Worm (Caenorhabditis elegans) whole organism, late embryonic: ENCODE results near the gene unc-98.

Experiments
- C08G9.2 ChIP-seq: sonication (generic microtip); optimal IDR thresholded peaks from 2 replicates; lab custom pipeline; 2016; ENCODE audit warnings: mild to moderate bottlenecking, missing genetic modification characterization, moderate library complexity, missing compliant biosample characterization
- C38D4.7 ChIP-seq: fragments of 200-800 bp; sonication (Bioruptor generic); optimal IDR thresholded peaks from 2 replicates; lab custom pipeline; 2018; ENCODE audit warnings: mild to moderate bottlenecking, missing genetic modification characterization, moderate library complexity, missing compliant biosample characterization
- T23F11.4 ChIP-seq: fragments of 200-800 bp; sonication (Bioruptor generic); optimal IDR thresholded peaks from 2 replicates; lab custom pipeline; 2018; ENCODE audit warnings: mild to moderate bottlenecking, missing genetic modification characterization, missing compliant biosample characterization
- ama-1 ChIP-seq: fragments of 150-350 bp; optimal IDR thresholded peaks from 2 replicates; lab custom pipeline; 2014
- ceh-18 ChIP-seq: sonication (generic microtip); optimal IDR thresholded peaks from 2 replicates; lab custom pipeline; 2016; ENCODE audit warnings: missing genetic modification characterization, missing compliant biosample characterization
- ceh-2 ChIP-seq: sonication (generic microtip); optimal IDR thresholded peaks from 2 replicates; lab custom pipeline; 2016; ENCODE audit warnings: missing genotype, missing genetic modification characterization, missing compliant biosample characterization
- ceh-22 ChIP-seq: sonication (generic microtip); optimal IDR thresholded peaks from 2 replicates; lab custom pipeline; 2017; ENCODE audit warnings: missing biosample characterization, missing genetic modification characterization
- ceh-24 ChIP-seq: sonication (generic microtip); optimal IDR thresholded peaks from 2 replicates; lab custom pipeline; 2016; ENCODE audit warnings: mild to moderate bottlenecking, missing genetic modification characterization, missing compliant biosample characterization
- ceh-30 ChIP-seq: fragments of 150-350 bp; optimal IDR thresholded peaks from 2 replicates; lab custom pipeline; 2014; ENCODE audit warnings: missing biosample characterization, missing genetic modification characterization
- ceh-31 ChIP-seq: sonication (generic microtip); optimal IDR thresholded peaks from 2 replicates; lab custom pipeline; 2016; ENCODE audit warnings: missing genetic modification characterization, missing compliant biosample characterization
- ceh-34 ChIP-seq: sonication (generic microtip); optimal IDR thresholded peaks from 2 replicates; lab custom pipeline; 2016; ENCODE audit warnings: mild to moderate bottlenecking, missing genetic modification characterization, missing compliant biosample characterization
- ceh-45 ChIP-seq: fragments of 200-800 bp; sonication (Bioruptor generic); IDR thresholded peaks from 2 replicates; pipeline ENCODE4 v1.3.6; 2022; ENCODE audit warnings: missing genetic modification reagents, missing genetic modification characterization, missing compliant biosample characterization
- ceh-9 ChIP-seq: sonication (generic microtip); optimal IDR thresholded peaks from 2 replicates; lab custom pipeline; 2016; ENCODE audit warnings: mild to moderate bottlenecking, missing genetic modification characterization, inconsistent platforms, missing compliant biosample characterization
- che-1 ChIP-seq: sonication (generic microtip); optimal IDR thresholded peaks from 2 replicates; lab custom pipeline; 2016; ENCODE audit warnings: mild to moderate bottlenecking, missing genetic modification characterization, missing compliant biosample characterization
- dve-1 ChIP-seq: sonication (generic microtip); optimal IDR thresholded peaks from 2 replicates; lab custom pipeline; 2017; ENCODE audit warnings: antibody characterized with exemption, mild to moderate bottlenecking, missing genetic modification characterization, missing compliant biosample characterization
- elt-2 ChIP-seq: sonication (generic microtip); optimal IDR thresholded peaks from 2 replicates; lab custom pipeline; 2016; ENCODE audit warnings: missing genetic modification reagents, missing genetic modification characterization, missing compliant biosample characterization
- elt-4 ChIP-seq: sonication (generic microtip); optimal IDR thresholded peaks from 2 replicates; lab custom pipeline; 2016; ENCODE audit warnings: missing genetic modification characterization, missing compliant biosample characterization
- ets-4 ChIP-seq: sonication (generic microtip); optimal IDR thresholded peaks from 2 replicates; lab custom pipeline; 2016; ENCODE audit warnings: missing genetic modification characterization, missing compliant biosample characterization
- fax-1 ChIP-seq: sonication (generic microtip); optimal IDR thresholded peaks from 2 replicates; lab custom pipeline; 2016; ENCODE audit warnings: missing genotype, missing genetic modification characterization, missing compliant biosample characterization
- fkh-6 ChIP-seq: sonication (generic microtip); optimal IDR thresholded peaks from 2 replicates; lab custom pipeline; 2016; ENCODE audit warnings: missing genetic modification characterization, missing compliant biosample characterization
- gmeb-2 ChIP-seq: sonication (generic microtip); optimal IDR thresholded peaks from 2 replicates; lab custom pipeline; 2016; ENCODE audit warnings: missing genetic modification characterization, inconsistent platforms, missing compliant biosample characterization
- hlh-13 ChIP-seq: fragments of 200-800 bp; sonication (Bioruptor generic); optimal IDR thresholded peaks from 2 replicates; lab custom pipeline; 2018; ENCODE audit warnings: mild to moderate bottlenecking, missing genetic modification characterization, missing compliant biosample characterization
- hlh-6 ChIP-seq: sonication (generic microtip); optimal IDR thresholded peaks from 2 replicates; lab custom pipeline; 2016; ENCODE audit warnings: missing genotype, missing genetic modification characterization, missing compliant biosample characterization
- hlh-8 ChIP-seq: sonication (generic microtip); optimal IDR thresholded peaks from 2 replicates; lab custom pipeline; 2016; ENCODE audit warnings: missing genotype, missing genetic modification characterization, missing compliant biosample characterization
- lin-11 ChIP-seq: fragments of 200-800 bp; sonication (Bioruptor generic); optimal IDR thresholded peaks from 2 replicates; lab custom pipeline; 2018; ENCODE audit warnings: mild to moderate bottlenecking, missing genetic modification characterization, missing compliant biosample characterization
- mec-3 ChIP-seq: sonication (generic microtip); optimal IDR thresholded peaks from 2 replicates; lab custom pipeline; 2016; ENCODE audit warnings: borderline replicate concordance, missing genetic modification characterization, missing compliant biosample characterization
- nfya-1 ChIP-seq: sonication (generic microtip); optimal IDR thresholded peaks from 2 replicates; lab custom pipeline; 2017; ENCODE audit warnings: missing genetic modification characterization, mild to moderate bottlenecking, missing compliant biosample characterization, antibody characterized with exemption, moderate library complexity
- npax-4 ChIP-seq: sonication (generic microtip); optimal IDR thresholded peaks from 2 replicates; lab custom pipeline; 2016; ENCODE audit warnings: missing genetic modification characterization, missing compliant biosample characterization
- pag-3 ChIP-seq: sonication (generic microtip); optimal IDR thresholded peaks from 2 replicates; lab custom pipeline; 2016; ENCODE audit warnings: missing compliant biosample characterization, missing genetic modification characterization, borderline replicate concordance
- pax-1 ChIP-seq: fragments of 150-350 bp; optimal IDR thresholded peaks from 2 replicates; lab custom pipeline; 2014; ENCODE audit warnings: missing biosample characterization, missing genetic modification characterization
- pros-1 ChIP-seq: fragments of 150-350 bp; optimal IDR thresholded peaks from 2 replicates; lab custom pipeline; 2014; ENCODE audit warnings: missing biosample characterization, missing genetic modification reagents, missing genetic modification characterization
- ref-2 ChIP-seq: sonication (generic microtip); optimal IDR thresholded peaks from 2 replicates; lab custom pipeline; 2016; ENCODE audit warnings: missing genetic modification characterization, missing compliant biosample characterization
- sdc-2 ChIP-seq: sonication (generic microtip); optimal IDR thresholded peaks from 2 replicates; lab custom pipeline; 2016; ENCODE audit warnings: missing genotype, missing genetic modification characterization, missing compliant biosample characterization
- syd-9 ChIP-seq: sonication (generic microtip); optimal IDR thresholded peaks from 2 replicates; lab custom pipeline; 2016; ENCODE audit warnings: mild to moderate bottlenecking, missing genetic modification characterization, moderate library complexity, missing compliant biosample characterization
- tbx-2 ChIP-seq: sonication (generic microtip); optimal IDR thresholded peaks from 2 replicates; lab custom pipeline; 2016; ENCODE audit warnings: missing genetic modification characterization, missing compliant biosample characterization
- unc-42 ChIP-seq: sonication (generic microtip); optimal IDR thresholded peaks from 2 replicates; lab custom pipeline; 2016; ENCODE audit warnings: missing genotype, missing genetic modification characterization, missing compliant biosample characterization
- zip-5 ChIP-seq: sonication (generic microtip); optimal IDR thresholded peaks from 2 replicates; lab custom pipeline; 2016; ENCODE audit warnings: missing genetic modification characterization, missing compliant biosample characterization
- ztf-16 ChIP-seq: sonication (generic microtip); optimal IDR thresholded peaks from 2 replicates; lab custom pipeline; 2017; ENCODE audit warnings: missing genetic modification characterization, missing compliant biosample characterization

Gene unc-98

ce11 chrX:7569685-7570518 lies 3.5 kb downstream of the unc-98 start, which contains the start of gene apy-1:
apy-1 (minus strand) TSS chrX:7569722.
- TF ChIP-seq fkh-6 (tag; lab: Kevin White, UChicago) (peak; percentile 23), tbx-2 (tag; lab: Kevin White, UChicago) (peak; percentile 54), mec-3 (no peak), C08G9.2 (tag; lab: Kevin White, UChicago) (peak; percentile 31), elt-4 (no peak), npax-4 (no peak), ceh-9 (tag; lab: Kevin White, UChicago) (no peak), C38D4.7 (no peak), unc-42 (tag; lab: Kevin White, UChicago) (peak; percentile 76), ref-2 (tag; lab: Kevin White, UChicago) (peak; percentile 34), ceh-31 (peak; percentile 75), sdc-2 (no peak), elt-2 (tag; lab: Kevin White, UChicago) (peak; percentile 79), hlh-6 (tag; lab: Kevin White, UChicago) (no peak), nfya-1 (tag; lab: Kevin White, UChicago) (no peak), pax-1 (tag; lab: Kevin White, UChicago) (no peak), ceh-45 (GFP tag; lab: Robert Waterston, UW) (no peak), fax-1 (tag; lab: Kevin White, UChicago) (peak; percentile 28), ceh-34 (tag; lab: Kevin White, UChicago) (peak; percentile 5), hlh-13 (no peak), ets-4 (tag; lab: Kevin White, UChicago) (peak; percentile 41), syd-9 (tag; lab: Kevin White, UChicago) (no peak), ceh-30 (tag; lab: Kevin White, UChicago) (no peak), zip-5 (tag; lab: Kevin White, UChicago) (peak; percentile 58), ceh-24 (no peak), ceh-18 (tag; lab: Kevin White, UChicago) (no peak), ceh-2 (tag; lab: Kevin White, UChicago) (peak; percentile 73), hlh-8 (tag; lab: Kevin White, UChicago) (peak; percentile 15), ceh-22 (tag; lab: Kevin White, UChicago) (no peak), pros-1 (tag; lab: Kevin White, UChicago) (no peak)

ce11 chrX:7568684-7569289 lies 4.6 kb downstream of the unc-98 start:
- TF ChIP-seq hlh-13 (no peak), ceh-45 (GFP tag; lab: Robert Waterston, UW) (no peak), nfya-1 (tag; lab: Kevin White, UChicago) (no peak)

- no peak for TF ChIP-seq mec-3
- TF ChIP-seq C08G9.2 (tag; lab: Kevin White, UChicago) = no peak
- TF ChIP-seq sdc-2 = no peak
- TF ChIP-seq ceh-34 (tag; lab: Kevin White, UChicago) = no peak
- peak; percentile 4 for TF ChIP-seq tbx-2 (tag; lab: Kevin White, UChicago)
Observed at ce11 chrX:7565005-7565404, 8.4 kb downstream of the unc-98 start, which contains the start of gene vps-52. vps-52 (plus strand) TSS chrX:7565323.

DNA sequence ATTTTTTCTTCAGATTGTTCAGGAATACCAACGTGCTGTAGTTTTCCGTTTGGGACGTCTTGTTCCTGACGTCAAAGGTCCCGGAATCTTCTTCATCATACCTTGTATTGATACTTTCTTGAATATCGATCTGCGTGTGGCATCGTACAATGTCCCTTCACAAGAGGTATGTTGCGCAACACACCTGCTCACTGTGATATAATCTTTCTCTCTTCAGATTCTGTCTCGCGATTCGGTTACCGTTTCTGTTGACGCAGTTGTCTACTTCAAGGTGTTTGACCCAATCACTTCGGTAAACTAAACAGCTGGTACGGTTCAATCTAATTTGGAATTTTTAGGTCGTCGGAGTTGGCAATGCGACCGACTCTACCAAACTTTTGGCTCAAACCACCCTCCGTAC lies 10.0 kb downstream of the unc-98 start:
- TF ChIP-seq ceh-9 (tag; lab: Kevin White, UChicago) (no peak), ztf-16 (tag; lab: Kevin White, UChicago) (no peak), zip-5 (tag; lab: Kevin White, UChicago) (no peak), dve-1 (tag; lab: Kevin White, UChicago) (no peak), lin-11 (tag; lab: Kevin White, UChicago) (no peak), hlh-8 (tag; lab: Kevin White, UChicago) (no peak), T23F11.4 (GFP tag; lab: Kevin White, UChicago) (no peak), che-1 (tag; lab: Kevin White, UChicago) (no peak), pax-1 (tag; lab: Kevin White, UChicago) (no peak), ceh-2 (tag; lab: Kevin White, UChicago) (no peak), pag-3 (tag; lab: Kevin White, UChicago) (no peak), ama-1 (no peak), gmeb-2 (no peak), elt-4 (no peak), syd-9 (tag; lab: Kevin White, UChicago) (no peak), ceh-31 (no peak)
- TF ChIP-seq, all 69 proteins: peak for 0
